Fruit fly (Drosophila melanogaster): ENCODE results near the gene CG31870.

CG31870 gene

dm6 chr2L:10792072-10792471, 2.0 kb downstream of the CG31870 start:
- peak; percentile 33 for TF ChIP-seq Met (GFP tag; optimal IDR thresholded peaks at IDR 0.05)
- TF ChIP-seq CG11902 (GFP tag; optimal IDR thresholded peaks at IDR 0.05): no peak
- TF ChIP-seq net (GFP tag; optimal IDR thresholded peaks at IDR 0.05): no peak
- no peak for TF ChIP-seq CG16779 (tag; optimal IDR thresholded peaks at IDR 0.05)
- TF ChIP-seq CG3032 (tag; optimal IDR thresholded peaks at IDR 0.05): peak; percentile 12
- TF ChIP-seq Smox (GFP tag; optimal IDR thresholded peaks at IDR 0.05): peak; percentile 7
- peak; percentile 68 for TF ChIP-seq Eip78C (GFP tag)
- no peak for TF ChIP-seq CG6808 (GFP tag; optimal IDR thresholded peaks at IDR 0.05)
- TF ChIP-seq Sox14 (GFP tag; optimal IDR thresholded peaks at IDR 0.05): peak; percentile 18
- TF ChIP-seq Hr38 (GFP tag; optimal IDR thresholded peaks at IDR 0.05): no peak
- peak; percentile 6 for TF ChIP-seq esn (GFP tag; optimal IDR thresholded peaks at IDR 0.05)
- TF ChIP-seq spab (GFP tag; optimal IDR thresholded peaks at IDR 0.05): no peak
- TF ChIP-seq CG15336 (GFP tag; IDR thresholded peaks at IDR 0.05): no peak
- no peak for TF ChIP-seq Eip75B (GFP tag; optimal IDR thresholded peaks at IDR 0.05)
- no peak for TF ChIP-seq CG11762 (GFP tag; optimal IDR thresholded peaks at IDR 0.05; ENCODE audit: insufficient read depth)
- TF ChIP-seq CG11294 (GFP tag; IDR thresholded peaks at IDR 0.05): no peak
- TF ChIP-seq CG3919 (GFP tag; optimal IDR thresholded peaks at IDR 0.05): peak; percentile 3
- TF ChIP-seq pdm3 (GFP tag; optimal IDR thresholded peaks at IDR 0.05): no peak
- peak; percentile 44 for TF ChIP-seq svp (GFP tag)
- peak; percentile 28 for TF ChIP-seq CG10631 (GFP tag; optimal IDR thresholded peaks at IDR 0.05)
- no peak for TF ChIP-seq CG10669 (GFP tag; optimal IDR thresholded peaks at IDR 0.05)

- TF ChIP-seq CG6792 (GFP tag; optimal IDR thresholded peaks at IDR 0.05) (no peak), salr (GFP tag; optimal IDR thresholded peaks at IDR 0.05) (no peak), CG8319 (GFP tag; optimal IDR thresholded peaks at IDR 0.05) (no peak), ss (GFP tag; optimal IDR thresholded peaks at IDR 0.05) (peak; percentile 20 to 70), CG34406 (GFP tag; optimal IDR thresholded peaks at IDR 0.05) (peak; percentile 25), OdsH (GFP tag; optimal IDR thresholded peaks at IDR 0.05) (no peak), Smox (GFP tag; optimal IDR thresholded peaks at IDR 0.05) (no peak), CG6808 (GFP tag; optimal IDR thresholded peaks at IDR 0.05) (peak; percentile 55), Ets21C (GFP tag; optimal IDR thresholded peaks at IDR 0.05) (no peak), CG6276 (GFP tag; optimal IDR thresholded peaks at IDR 0.05) (no peak), achi (GFP tag; optimal IDR thresholded peaks at IDR 0.05) (no peak), net (GFP tag; optimal IDR thresholded peaks at IDR 0.05) (no peak), Sox14 (GFP tag; optimal IDR thresholded peaks at IDR 0.05) (no peak), Sox102F (GFP tag; optimal IDR thresholded peaks at IDR 0.05) (peak; percentile 51), CG6854 (GFP tag; optimal IDR thresholded peaks at IDR 0.05) (peak; percentile 77), Ets96B (tag; optimal IDR thresholded peaks at IDR 0.05) (no peak), eg (GFP tag; IDR thresholded peaks at IDR 0.05) (no peak), Blimp-1 (GFP tag; optimal IDR thresholded peaks at IDR 0.05) (peak; percentile 44), dac (GFP tag; optimal IDR thresholded peaks at IDR 0.05) (no peak), CG11902 (GFP tag; optimal IDR thresholded peaks at IDR 0.05) (no peak), Lpt (GFP tag; optimal IDR thresholded peaks at IDR 0.05) (no peak), Met (GFP tag; optimal IDR thresholded peaks at IDR 0.05) (peak; percentile 12), Hr4 (GFP tag; optimal IDR thresholded peaks at IDR 0.05) (no peak), Eip93F (GFP tag; optimal IDR thresholded peaks at IDR 0.05) (no peak), CG4318 (GFP tag; optimal IDR thresholded peaks at IDR 0.05) (no peak), Hr38 (GFP tag; optimal IDR thresholded peaks at IDR 0.05) (no peak), CG11762 (GFP tag; optimal IDR thresholded peaks at IDR 0.05; ENCODE audit: insufficient read depth) (no peak), lz (GFP tag; optimal IDR thresholded peaks at IDR 0.05) (peak; percentile 5), spab (GFP tag; optimal IDR thresholded peaks at IDR 0.05) (peak; percentile 23), vri (GFP tag; optimal IDR thresholded peaks at IDR 0.05) (peak; percentile 11), CG9139 (GFP tag; optimal IDR thresholded peaks at IDR 0.05) (peak; percentile 63), Hr39 (GFP tag; optimal IDR thresholded peaks at IDR 0.05) (no peak), CG31627 (GFP tag; optimal IDR thresholded peaks at IDR 0.05) (no peak), acj6 (GFP tag; optimal IDR thresholded peaks at IDR 0.05) (no peak), fd85E (GFP tag; optimal IDR thresholded peaks at IDR 0.05) (no peak), CG8632 (GFP tag; optimal IDR thresholded peaks at IDR 0.05) (peak; percentile 25), CG7368 (GFP tag; optimal IDR thresholded peaks at IDR 0.05) (no peak), cyc (GFP tag; optimal IDR thresholded peaks at IDR 0.05) (no peak), Eip78C (GFP tag) (peak; percentile 75), topi (GFP tag; optimal IDR thresholded peaks at IDR 0.05) (no peak)
Measured at dm6 chr2L:10794032-10794431, 4.0 kb downstream of the CG31870 start.
